Fruit fly (Drosophila melanogaster) whole organism, embryonic: ENCODE measurements around the gene Ppt2.

ENCODE experiments used
- CG11696 ChIP-seq: fragments of 200-800 bp; sonication (Bioruptor generic); IDR thresholded peaks from 2 replicates; pipeline ENCODE4 v1.3.6; 2022; ENCODE audit warnings: missing biosample characterization, missing genetic modification characterization
- CG34224 ChIP-seq: fragments of 200-800 bp; sonication (Bioruptor generic); IDR thresholded peaks from 3 replicates; pipeline ENCODE4 v1.3.6; 2022; ENCODE audit warnings: missing biosample characterization, missing genetic modification characterization; ENCODE audit not compliant: partially characterized antibody
- CG6854 ChIP-seq: fragments of 200-800 bp; sonication (Bioruptor generic); optimal IDR thresholded peaks from 3 replicates; lab custom pipeline; 2017; ENCODE audit warnings: missing biosample characterization, mild to moderate bottlenecking, missing genetic modification characterization
- CG7745 ChIP-seq: fragments of 200-800 bp; sonication (Bioruptor generic); optimal IDR thresholded peaks from 2 replicates; lab custom pipeline; 2018; ENCODE audit warnings: missing biosample characterization, mild to moderate bottlenecking, missing genetic modification characterization, moderate library complexity
- NfI ChIP-seq: fragments of 200-800 bp; sonication (Bioruptor generic); optimal IDR thresholded peaks from 3 replicates; lab custom pipeline; 2018; ENCODE audit warnings: missing biosample characterization, mild to moderate bottlenecking, missing genetic modification characterization, moderate library complexity

- TF ChIP-seq NfI (GFP tag; lab: Kevin White, UChicago): no peak
- TF ChIP-seq CG11696 (GFP tag; lab: Robert Waterston, UW): no peak
- no peak for TF ChIP-seq CG7745 (tag; lab: Kevin White, UChicago)
- TF ChIP-seq CG6854 (GFP tag; lab: Kevin White, UChicago): no peak
- TF ChIP-seq CG34224 (GFP tag; lab: Robert Waterston, UW): no peak
Observed at dm6 chr2L:11322115-11322514, 42.0 kb downstream of the Ppt2 start.
